Worm (Caenorhabditis elegans) whole organism, L1 larva: Measurements from ENCODE around the gene pdhk-2.

Source experiments
- C34B4.2 ChIP-seq: sonication (generic microtip); optimal IDR thresholded peaks from 2 replicates; lab custom pipeline; 2017; ENCODE audit warnings: mild to moderate bottlenecking, missing genetic modification characterization, missing compliant biosample characterization
- F16B12.6 ChIP-seq: fragments of 150-350 bp; optimal IDR thresholded peaks from 2 replicates; lab custom pipeline; 2014; ENCODE audit warnings: missing biosample characterization, missing genetic modification characterization
- Y116A8C.19 ChIP-seq: sonication (generic microtip); optimal IDR thresholded peaks from 2 replicates; lab custom pipeline; 2016; ENCODE audit warnings: missing compliant biosample characterization, missing genetic modification characterization, borderline replicate concordance
- aha-1 ChIP-seq: fragments of 150-350 bp; optimal IDR thresholded peaks from 2 replicates; lab custom pipeline; 2014; ENCODE audit warnings: missing biosample characterization, missing genetic modification characterization
- alr-1 ChIP-seq: fragments of 200-800 bp; sonication (Bioruptor generic); optimal IDR thresholded peaks from 2 replicates; lab custom pipeline; 2018; ENCODE audit warnings: borderline replicate concordance, mild to moderate bottlenecking, missing genetic modification characterization, missing compliant biosample characterization
- ama-1 ChIP-seq: fragments of 150-350 bp; optimal IDR thresholded peaks from 2 replicates; lab custom pipeline; 2014
- blmp-1 ChIP-seq: fragments of 150-350 bp; optimal IDR thresholded peaks from 2 replicates; lab custom pipeline; 2014; ENCODE audit warnings: missing biosample characterization, missing genetic modification characterization
- ceh-8 ChIP-seq: fragments of 200-800 bp; sonication (Bioruptor generic); optimal IDR thresholded peaks from 2 replicates; lab custom pipeline; 2018; ENCODE audit warnings: mild to moderate bottlenecking, missing genetic modification characterization, moderate library complexity, missing compliant biosample characterization
- ceh-82 ChIP-seq, 3 experiments: fragments of 150-350 bp in 1 of 3; sonication (generic microtip) in 2 of 3; optimal IDR thresholded peaks; 2 replicates each; lab custom pipeline; 2014 to 2017; ENCODE audit warnings: missing biosample characterization in 3 of 3, missing genetic modification characterization in 3 of 3
- dpl-1 ChIP-seq, 3 experiments: fragments of 150-350 bp in 2 of 3; sonication (generic microtip) in 1 of 3; optimal IDR thresholded peaks; 2 replicates each; lab custom pipeline; 2014 to 2017; ENCODE audit warnings: missing biosample characterization in 3 of 3, missing genetic modification characterization in 3 of 3, missing genetic modification reagents in 3 of 3
- efl-1 ChIP-seq, 4 experiments: fragments of 150-350 bp; optimal IDR thresholded peaks in 3 of 4; peaks in 1 of 4; 1 replicate in 1 of 4; 2 replicates in 3 of 4; lab custom pipeline; 2014; ENCODE audit warnings: missing biosample characterization in 2 of 4, missing genetic modification characterization in 2 of 4, missing genetic modification reagents in 2 of 4
- egl-27 ChIP-seq, 2 experiments: fragments of 150-350 bp in 1 of 2; sonication (generic microtip); optimal IDR thresholded peaks; 3 replicates each; lab custom pipeline; 2017 to 2018; ENCODE audit warnings: missing biosample characterization in 2 of 2, missing genetic modification characterization in 2 of 2, missing genetic modification reagents in 2 of 2
- ets-5 ChIP-seq: fragments of 200-800 bp; sonication (Bioruptor generic); IDR thresholded peaks from 2 replicates; pipeline ENCODE4 v1.3.6; 2022; ENCODE audit warnings: missing genetic modification characterization, missing compliant biosample characterization
- fkh-4 ChIP-seq: sonication (generic microtip); optimal IDR thresholded peaks from 2 replicates; lab custom pipeline; 2016; ENCODE audit warnings: missing compliant biosample characterization, missing genetic modification characterization, borderline replicate concordance
- fkh-8 ChIP-seq: sonication (generic microtip); optimal IDR thresholded peaks from 2 replicates; lab custom pipeline; 2016; ENCODE audit warnings: mild to moderate bottlenecking, missing genetic modification characterization, missing compliant biosample characterization
- grh-1 ChIP-seq: fragments of 200-800 bp; sonication (Bioruptor generic); IDR thresholded peaks from 2 replicates; pipeline ENCODE4 v1.3.6; 2022; ENCODE audit warnings: missing genetic modification reagents, missing genetic modification characterization, missing compliant biosample characterization
- hlh-17 ChIP-seq: fragments of 200-800 bp; sonication (Bioruptor generic); optimal IDR thresholded peaks from 2 replicates; lab custom pipeline; 2018; ENCODE audit warnings: missing genetic modification characterization, mild to moderate bottlenecking, missing compliant biosample characterization, moderate library complexity, borderline replicate concordance
- hpl-2 ChIP-seq: fragments of 150-350 bp; optimal IDR thresholded peaks from 2 replicates; lab custom pipeline; 2014; ENCODE audit warnings: missing biosample characterization, missing genetic modification reagents, missing genetic modification characterization
- irx-1 ChIP-seq: sonication (generic microtip); optimal IDR thresholded peaks from 2 replicates; lab custom pipeline; 2016; ENCODE audit warnings: missing genetic modification characterization, missing compliant biosample characterization
- isw-1 ChIP-seq: fragments of 200-800 bp; sonication (Bioruptor generic); IDR thresholded peaks from 2 replicates; pipeline ENCODE4 v1.3.6; 2022; ENCODE audit warnings: missing genetic modification characterization, missing compliant biosample characterization
- jun-1 ChIP-seq: fragments of 150-350 bp; optimal IDR thresholded peaks from 2 replicates; lab custom pipeline; 2014; ENCODE audit warnings: missing biosample characterization, missing genetic modification reagents, missing genetic modification characterization
- lin-13 ChIP-seq: fragments of 150-350 bp; optimal IDR thresholded peaks from 2 replicates; lab custom pipeline; 2014; ENCODE audit warnings: missing biosample characterization, missing genetic modification reagents, missing genetic modification characterization
- lin-14 ChIP-seq: fragments of 200-800 bp; sonication (Bioruptor generic); optimal IDR thresholded peaks from 2 replicates; lab custom pipeline; 2018; ENCODE audit warnings: mild to moderate bottlenecking, missing genetic modification characterization, moderate library complexity, missing compliant biosample characterization
- lin-15B ChIP-seq: fragments of 150-350 bp; sonication (generic microtip); optimal IDR thresholded peaks from 3 replicates; lab custom pipeline; 2014; ENCODE audit warnings: missing biosample characterization, missing genetic modification characterization
- lin-35 ChIP-seq, 2 experiments: fragments of 150-350 bp; optimal IDR thresholded peaks; 2 replicates each; lab custom pipeline; 2014; ENCODE audit warnings: missing biosample characterization in 2 of 2, missing genetic modification characterization in 2 of 2, missing genetic modification reagents in 2 of 2
- lsy-2 ChIP-seq, 2 experiments: fragments of 150-350 bp; optimal IDR thresholded peaks; 2 replicates each; lab custom pipeline; 2014; ENCODE audit warnings: missing biosample characterization in 2 of 2, missing genetic modification characterization in 2 of 2
- mab-9 ChIP-seq: fragments of 200-800 bp; sonication (Bioruptor generic); IDR thresholded peaks from 2 replicates; pipeline ENCODE4 v1.3.6; 2022; ENCODE audit warnings: missing genetic modification reagents, missing genetic modification characterization, missing compliant biosample characterization
- mdl-1 ChIP-seq, 2 experiments: fragments of 150-350 bp; optimal IDR thresholded peaks; 2 replicates each; lab custom pipeline; 2014 to 2017; ENCODE audit warnings: missing biosample characterization in 2 of 2, missing genetic modification characterization in 2 of 2, inconsistent platforms in 1 of 2
- mef-2 ChIP-seq: fragments of 150-350 bp; optimal IDR thresholded peaks from 2 replicates; lab custom pipeline; 2014; ENCODE audit warnings: missing biosample characterization, missing genetic modification characterization
- mep-1 ChIP-seq: fragments of 150-350 bp; optimal IDR thresholded peaks from 2 replicates; lab custom pipeline; 2014; ENCODE audit warnings: missing biosample characterization, missing genetic modification characterization
- nhr-11 ChIP-seq: fragments of 150-350 bp; optimal IDR thresholded peaks from 2 replicates; lab custom pipeline; 2014; ENCODE audit warnings: missing biosample characterization, missing genetic modification characterization
- nhr-12 ChIP-seq: sonication (generic microtip); optimal IDR thresholded peaks from 2 replicates; lab custom pipeline; 2017; ENCODE audit warnings: missing biosample characterization, missing genetic modification characterization
- nhr-19 ChIP-seq: fragments of 200-800 bp; sonication (Bioruptor generic); conservative IDR thresholded peaks from 2 replicates; pipeline ENCODE4 v1.3.6; 2022; ENCODE audit warnings: missing genetic modification characterization, missing compliant biosample characterization
- nhr-20 ChIP-seq: sonication (generic microtip); optimal IDR thresholded peaks from 2 replicates; lab custom pipeline; 2016; ENCODE audit warnings: mild to moderate bottlenecking, missing genetic modification characterization, missing compliant biosample characterization
- nhr-28 ChIP-seq: fragments of 150-350 bp; optimal IDR thresholded peaks from 2 replicates; lab custom pipeline; 2014; ENCODE audit warnings: missing biosample characterization, missing genetic modification characterization
- nhr-71 ChIP-seq: sonication (generic microtip); optimal IDR thresholded peaks from 2 replicates; lab custom pipeline; 2016; ENCODE audit warnings: mild to moderate bottlenecking, missing genetic modification characterization, moderate library complexity, missing compliant biosample characterization
- nhr-85 ChIP-seq: sonication (generic microtip); peaks from one replicate; lab custom pipeline; 2016; ENCODE audit warnings: missing genetic modification characterization, inconsistent platforms, missing compliant biosample characterization
- skn-1 ChIP-seq: fragments of 150-350 bp; optimal IDR thresholded peaks from 2 replicates; lab custom pipeline; 2014; ENCODE audit warnings: missing biosample characterization, missing genetic modification characterization
- snu-23 ChIP-seq: sonication (generic microtip); optimal IDR thresholded peaks from 2 replicates; lab custom pipeline; 2016; ENCODE audit warnings: missing genetic modification characterization, missing compliant biosample characterization
- swsn-7 ChIP-seq: sonication (generic microtip); optimal IDR thresholded peaks from 2 replicates; lab custom pipeline; 2016; ENCODE audit warnings: missing genetic modification characterization, missing compliant biosample characterization
- tbx-2 ChIP-seq: sonication (generic microtip); optimal IDR thresholded peaks from 2 replicates; lab custom pipeline; 2016; ENCODE audit warnings: missing genetic modification characterization, missing compliant biosample characterization
- tlp-1 ChIP-seq: fragments of 150-350 bp; optimal IDR thresholded peaks from 2 replicates; lab custom pipeline; 2014; ENCODE audit warnings: missing biosample characterization, missing genetic modification characterization
- unc-62 ChIP-seq: fragments of 150-350 bp; optimal IDR thresholded peaks from 2 replicates; lab custom pipeline; 2014; ENCODE audit warnings: missing biosample characterization, missing genetic modification reagents, missing genetic modification characterization
- unc-86 ChIP-seq: sonication (generic microtip); optimal IDR thresholded peaks from 2 replicates; lab custom pipeline; 2016; ENCODE audit warnings: missing genetic modification characterization, missing compliant biosample characterization
- vab-15 ChIP-seq: sonication (generic microtip); optimal IDR thresholded peaks from 2 replicates; lab custom pipeline; 2017; ENCODE audit warnings: missing genotype, mild to moderate bottlenecking, missing genetic modification characterization, missing compliant biosample characterization
- zip-4 ChIP-seq: fragments of 200-800 bp; sonication (Bioruptor generic); optimal IDR thresholded peaks from 2 replicates; lab custom pipeline; 2018; ENCODE audit warnings: mild to moderate bottlenecking, missing genetic modification characterization, moderate library complexity, missing compliant biosample characterization
- ztf-11 ChIP-seq, 2 experiments: sonication (generic microtip); optimal IDR thresholded peaks; 2 replicates each; lab custom pipeline; 2016 to 2017; ENCODE audit warnings: missing genetic modification characterization in 2 of 2, missing biosample characterization in 1 of 2, missing compliant biosample characterization in 1 of 2
- ztf-4 ChIP-seq: fragments of 150-350 bp; optimal IDR thresholded peaks from 2 replicates; lab custom pipeline; 2014; ENCODE audit warnings: missing biosample characterization, missing genetic modification characterization

pdhk-2 gene

ce11 chrIII:8754682-8755081 is 13.5 kb upstream of the pdhk-2 start, which contains the start of gene tomm-70:
tomm-70 (minus strand) TSS chrIII:8754750.
- no peak for TF ChIP-seq nhr-11 (tag; lab: Kevin White, UChicago)
- no peak for TF ChIP-seq ztf-4 (tag; lab: Kevin White, UChicago)
- no peak for TF ChIP-seq mef-2 (tag; lab: Kevin White, UChicago)
- no peak for TF ChIP-seq fkh-4 (tag; lab: Kevin White, UChicago)
- TF ChIP-seq unc-86 = no peak
- no peak for TF ChIP-seq tlp-1 (tag; lab: Kevin White, UChicago)
- TF ChIP-seq lin-14 (GFP tag; lab: Kevin White, UChicago) = no peak
- TF ChIP-seq ceh-8 (GFP tag; lab: Kevin White, UChicago) = no peak
- TF ChIP-seq aha-1 (tag; lab: Kevin White, UChicago) = no peak
- TF ChIP-seq C34B4.2 (tag; lab: Kevin White, UChicago) = no peak
- TF ChIP-seq unc-62 (GFP tag; lab: Kevin White, UChicago) = no peak
- peak; percentile 25 for TF ChIP-seq mep-1 (tag; lab: Kevin White, UChicago)
- peak; percentile 15 to 45 for TF ChIP-seq efl-1 (optimal IDR thresholded peaks at IDR 0.05; lab: Kevin White, UChicago)
- TF ChIP-seq efl-1 (GFP tag; optimal IDR thresholded peaks at IDR 0.05 in 1 of 2; lab: Kevin White, UChicago) = peak; percentile 26 to 89
- TF ChIP-seq blmp-1 (tag; lab: Kevin White, UChicago) = peak; percentile 35
- TF ChIP-seq lin-35 (GFP tag; optimal IDR thresholded peaks at IDR 0.05; lab: Kevin White, UChicago) = peak; percentile 19 to 51
- peak; percentile 2 for TF ChIP-seq swsn-7
- peak; percentile 22 for TF ChIP-seq nhr-71 (tag; lab: Kevin White, UChicago)
- no peak for TF ChIP-seq jun-1 (tag; lab: Kevin White, UChicago)
- TF ChIP-seq dpl-1 (GFP tag; optimal IDR thresholded peaks at IDR 0.05; lab: Kevin White, UChicago) = peak in 2 of 3 experiments; percentile 25 to 58
- TF ChIP-seq skn-1 (tag; lab: Kevin White, UChicago) = no peak
- TF ChIP-seq isw-1 (GFP tag; lab: Robert Waterston, UW) = no peak
- no peak for TF ChIP-seq grh-1 (GFP tag; lab: Robert Waterston, UW)
- no peak for TF ChIP-seq nhr-20 (tag; lab: Kevin White, UChicago)
- TF ChIP-seq lin-13 = no peak
- TF ChIP-seq mdl-1 (tag; optimal IDR thresholded peaks at IDR 0.05; lab: Kevin White, UChicago) = no peak
- no peak for TF ChIP-seq vab-15 (tag; lab: Kevin White, UChicago)
- peak; percentile 24 for TF ChIP-seq snu-23
- TF ChIP-seq lsy-2 (tag; optimal IDR thresholded peaks at IDR 0.05; lab: Kevin White, UChicago) = peak; percentile 14 to 61
- no peak for TF ChIP-seq zip-4 (GFP tag; lab: Kevin White, UChicago)
- no peak for TF ChIP-seq mab-9 (GFP tag; lab: Robert Waterston, UW)
- no peak for TF ChIP-seq lin-15B (tag; lab: Kevin White, UChicago)
- no peak for TF ChIP-seq ztf-11 (tag; optimal IDR thresholded peaks at IDR 0.05; lab: Kevin White, UChicago)
- TF ChIP-seq nhr-85 (tag; lab: Kevin White, UChicago) = peak; percentile 40

DNA sequence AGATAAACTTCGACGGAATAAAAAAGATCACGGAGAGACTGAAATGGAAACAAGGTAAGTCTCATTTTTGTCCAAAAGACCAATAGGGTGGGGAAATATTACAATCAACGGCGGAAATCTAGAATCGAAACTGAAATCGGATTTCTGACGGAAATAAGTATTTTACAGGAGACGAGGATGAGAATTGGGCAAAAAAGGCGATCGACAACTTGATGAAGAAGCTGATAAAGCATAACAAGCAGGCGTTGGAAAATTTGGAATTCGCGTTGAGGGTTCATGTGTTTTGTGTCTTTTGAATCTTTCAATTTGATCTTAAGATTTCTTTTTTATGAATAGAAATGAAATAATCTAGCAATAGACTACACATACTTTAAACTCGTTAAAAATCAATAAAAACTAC is 9.4 kb upstream of the pdhk-2 start, which contains the start of gene ugtp-1:
Gene ugtp-1 (minus strand): TSS at position 101 of the 400 bp plus-strand sequence.
- TF ChIP-seq nhr-71 (tag; lab: Kevin White, UChicago) (no peak), tbx-2 (tag; lab: Kevin White, UChicago) (no peak), snu-23 (no peak), alr-1 (tag; lab: Kevin White, UChicago) (no peak), nhr-20 (tag; lab: Kevin White, UChicago) (no peak), lin-15B (tag; lab: Kevin White, UChicago) (no peak), ama-1 (no peak), egl-27 (tag; optimal IDR thresholded peaks at IDR 0.05; lab: Kevin White, UChicago) (no peak)

- TF ChIP-seq nhr-85 (tag; lab: Kevin White, UChicago) = peak; percentile 80
- TF ChIP-seq ceh-82 (tag; optimal IDR thresholded peaks at IDR 0.05; lab: Kevin White, UChicago) = peak in 1 of 3 experiments; percentile 43
- no peak for TF ChIP-seq fkh-8 (tag; lab: Kevin White, UChicago)
- no peak for TF ChIP-seq ets-5 (GFP tag; lab: Robert Waterston, UW)
- no peak for TF ChIP-seq F16B12.6 (tag; lab: Kevin White, UChicago)
- peak; percentile 67 for TF ChIP-seq snu-23
- TF ChIP-seq nhr-19 (GFP tag; lab: Robert Waterston, UW) = peak; percentile 48
- no peak for TF ChIP-seq ceh-8 (GFP tag; lab: Kevin White, UChicago)
- TF ChIP-seq Y116A8C.19 = no peak
- peak; percentile 53 for TF ChIP-seq hpl-2 (GFP tag; lab: Kevin White, UChicago)
- TF ChIP-seq nhr-12 (tag; lab: Kevin White, UChicago) = no peak
- TF ChIP-seq nhr-28 = no peak
- no peak for TF ChIP-seq tlp-1 (tag; lab: Kevin White, UChicago)
- TF ChIP-seq swsn-7 = peak; percentile 44
- TF ChIP-seq irx-1 = peak; percentile 10
- peak; percentile 81 for TF ChIP-seq lin-14 (GFP tag; lab: Kevin White, UChicago)
- TF ChIP-seq nhr-11 (tag; lab: Kevin White, UChicago) = no peak
- no peak for TF ChIP-seq hlh-17 (GFP tag; lab: Kevin White, UChicago)
- TF ChIP-seq isw-1 (GFP tag; lab: Robert Waterston, UW) = no peak
Measured at ce11 chrIII:8749487-8749886, 8.3 kb upstream of the pdhk-2 start, which contains the start of gene sma-2. sma-2 (plus strand) TSS chrIII:8749680.
